Fruit fly (Drosophila melanogaster) whole organism, wandering third instar larva: Measurements from ENCODE around the gene hob.

Experiments used
- CrebA ChIP-seq: fragments of 200-800 bp; sonication (Bioruptor generic); optimal IDR thresholded peaks from 2 replicates; lab custom pipeline; 2016; ENCODE audit warnings: missing biosample characterization, mild to moderate bottlenecking, missing genetic modification characterization, borderline replicate concordance
- GATAd ChIP-seq: sonication (Bioruptor generic); optimal IDR thresholded peaks from 2 replicates; lab custom pipeline; 2016; ENCODE audit warnings: missing biosample characterization, missing genetic modification characterization
- Myc ChIP-seq: fragments of >200 bp; optimal IDR thresholded peaks from 2 replicates; lab custom pipeline; 2017
- N ChIP-seq: fragments of >200 bp; optimal IDR thresholded peaks from 2 replicates; lab custom pipeline; 2018; ENCODE audit warnings: missing biosample characterization, missing external identifiers, missing genetic modification characterization
- brk ChIP-seq: fragments of 200-800 bp; sonication (Bioruptor generic); optimal IDR thresholded peaks from 2 replicates; lab custom pipeline; 2016; ENCODE audit warnings: missing biosample characterization, mild to moderate bottlenecking, missing genetic modification characterization
- ey ChIP-seq: fragments of 200-800 bp; sonication (Bioruptor generic); optimal IDR thresholded peaks from 2 replicates; lab custom pipeline; 2016; ENCODE audit warnings: missing biosample characterization, missing genetic modification characterization
- fru ChIP-seq: fragments of 200-800 bp; sonication (Bioruptor generic); optimal IDR thresholded peaks from 3 replicates; lab custom pipeline; 2016; ENCODE audit warnings: missing biosample characterization, mild to moderate bottlenecking, missing genetic modification characterization
- lola ChIP-seq: fragments of >200 bp; optimal IDR thresholded peaks from 2 replicates; lab custom pipeline; 2017; ENCODE audit warnings: missing biosample characterization, missing genetic modification characterization
- pan ChIP-seq: fragments of >200 bp; optimal IDR thresholded peaks from 2 replicates; lab custom pipeline; 2017
- psq ChIP-seq: fragments of 200-800 bp; sonication (Bioruptor generic); optimal IDR thresholded peaks from 3 replicates; lab custom pipeline; 2017; ENCODE audit warnings: missing biosample characterization, mild to moderate bottlenecking, missing genetic modification characterization, moderate library complexity
- rgr ChIP-seq: fragments of 200-800 bp; sonication (Bioruptor generic); optimal IDR thresholded peaks from 3 replicates; lab custom pipeline; 2016; ENCODE audit warnings: missing biosample characterization, mild to moderate bottlenecking, missing genetic modification characterization
- usp ChIP-seq: fragments of >200 bp; optimal IDR thresholded peaks from 2 replicates; lab custom pipeline; 2017; ENCODE audit warnings: missing biosample characterization, missing genetic modification characterization

dm6 chr3L:3248714-3249663 is 30.3 kb upstream of the hob start:
- TF ChIP-seq usp (GFP tag; lab: Kevin White, UChicago) (no peak), CrebA (GFP tag; lab: Kevin White, UChicago) (peak; percentile 91), ey (GFP tag; lab: Kevin White, UChicago) (peak; percentile 99), psq (peak; percentile 98), fru (GFP tag; lab: Kevin White, UChicago) (peak; percentile 98), brk (peak; percentile 93), Myc (no peak), N (peak; percentile 25), GATAd (GFP tag; lab: Kevin White, UChicago) (peak; percentile 89), pan (no peak), rgr (GFP tag; lab: Kevin White, UChicago) (peak; percentile 99), lola (GFP tag; lab: Kevin White, UChicago) (no peak)
